Fruit fly (Drosophila melanogaster): ENCODE results near the gene CG2991.

Gene CG2991

DNA sequence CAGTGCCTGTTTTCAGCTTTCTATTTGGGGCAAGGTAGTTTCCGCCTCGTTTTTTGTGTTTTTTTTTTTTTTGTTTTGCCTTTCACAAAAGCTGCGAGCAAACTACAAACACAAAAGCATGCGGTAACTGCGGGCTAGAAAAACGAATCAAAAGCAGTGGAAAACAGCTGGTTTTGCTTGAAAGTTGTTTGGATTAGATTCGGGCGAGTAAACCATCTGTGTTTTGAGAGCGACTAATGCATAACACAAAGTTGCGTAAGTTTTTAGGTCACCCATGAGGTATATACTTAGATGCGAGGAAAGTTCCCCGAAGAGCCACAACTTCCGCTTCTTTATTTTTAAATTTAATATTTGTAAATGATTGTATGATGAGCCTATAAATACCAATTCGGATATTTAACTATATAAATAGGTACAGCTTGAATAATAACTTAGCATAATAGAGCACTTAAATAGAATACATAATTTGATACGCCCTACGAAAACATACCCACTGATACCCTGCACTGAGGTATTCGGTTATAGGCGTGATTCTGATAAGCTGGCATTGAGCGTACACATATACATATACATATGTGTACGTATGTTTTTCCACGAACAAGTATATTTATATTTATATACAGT, 15.5 kb downstream of the CG2991 start (continued):
- TF ChIP-seq ap (GFP tag; IDR thresholded peaks at IDR 0.05) (no peak), tap (tag; optimal IDR thresholded peaks at IDR 0.05) (no peak), CG4854 (GFP tag; optimal IDR thresholded peaks at IDR 0.05) (no peak), CG9817 (tag; optimal IDR thresholded peaks at IDR 0.05) (no peak), ssp (GFP tag; IDR thresholded peaks at IDR 0.05) (no peak), CG13894 (tag; optimal IDR thresholded peaks at IDR 0.05) (peak; percentile 21), CG12391 (tag; optimal IDR thresholded peaks at IDR 0.05) (peak; percentile 3), CG15269 (tag; optimal IDR thresholded peaks at IDR 0.05) (peak; percentile 73), Camta (GFP tag; optimal IDR thresholded peaks at IDR 0.05) (no peak), Lhr (GFP tag; optimal IDR thresholded peaks at IDR 0.05) (no peak), CG4360 (GFP tag; IDR thresholded peaks at IDR 0.05) (no peak), NK7.1 (GFP tag; optimal IDR thresholded peaks at IDR 0.05) (no peak), hbn (GFP tag; IDR thresholded peaks at IDR 0.05; ENCODE audit: partially characterized antibody) (no peak), row (GFP tag; IDR thresholded peaks at IDR 0.05) (peak; percentile 61), fd102C (GFP tag; optimal IDR thresholded peaks at IDR 0.05) (no peak), kay (GFP tag; optimal IDR thresholded peaks at IDR 0.05) (no peak), CG3847 (GFP tag; IDR thresholded peaks at IDR 0.05) (0 out of 2 replicates have a peak, but pooled peaks have one; percentile 19), MBD-R2 (GFP tag; IDR thresholded peaks at IDR 0.05) (no peak), Adf1 (GFP tag; IDR thresholded peaks at IDR 0.05) (no peak), MESR4 (GFP tag; optimal IDR thresholded peaks at IDR 0.05) (no peak), CG1647 (GFP tag; optimal IDR thresholded peaks at IDR 0.05) (no peak), CG17802 (tag; optimal IDR thresholded peaks at IDR 0.05) (no peak), Xrp1 (GFP tag; IDR thresholded peaks at IDR 0.05) (peak; percentile 49; the same call in 1 of the 2 replicates), CG31388 (GFP tag; optimal IDR thresholded peaks at IDR 0.05) (no peak), klu (GFP tag; IDR thresholded peaks at IDR 0.05) (no peak), ci (GFP tag; IDR thresholded peaks at IDR 0.05) (0 out of 3 replicates have a peak, but pooled peaks have one; percentile 47), pros (GFP tag; optimal IDR thresholded peaks at IDR 0.05) (no peak), btn (GFP tag; optimal IDR thresholded peaks at IDR 0.05) (no peak), CG7987 (GFP tag; optimal IDR thresholded peaks at IDR 0.05) (peak; percentile 91), slbo (GFP tag; IDR thresholded peaks at IDR 0.05) (peak; percentile 63), CG10654 (GFP tag; optimal IDR thresholded peaks at IDR 0.05) (no peak), ase (GFP tag; IDR thresholded peaks at IDR 0.05) (0 out of 3 replicates have a peak, but pooled peaks have one; percentile 17), ftz-f1 (GFP tag; optimal IDR thresholded peaks at IDR 0.05) (peak; percentile 9), CG5953 (GFP tag; IDR thresholded peaks at IDR 0.05) (no peak), onecut (GFP tag; IDR thresholded peaks at IDR 0.05) (no peak), Doc2 (GFP tag; IDR thresholded peaks at IDR 0.05) (no peak), CG8478 (optimal IDR thresholded peaks at IDR 0.05) (no peak), danr (GFP tag; IDR thresholded peaks at IDR 0.05) (peak; percentile 13; the same call in 1 of the 2 replicates), jumu (GFP tag; optimal IDR thresholded peaks at IDR 0.05) (no peak), sug (tag; optimal IDR thresholded peaks at IDR 0.05) (peak; percentile 55), Myb (GFP tag; optimal IDR thresholded peaks at IDR 0.05) (no peak), zen2 (GFP tag; IDR thresholded peaks at IDR 0.05; ENCODE audit: partially characterized antibody) (no peak), TFAM (GFP tag; optimal IDR thresholded peaks at IDR 0.05) (no peak), Hsf (GFP tag; optimal IDR thresholded peaks at IDR 0.05) (peak; percentile 9), CG1024 (GFP tag; IDR thresholded peaks at IDR 0.05) (0 out of 2 replicates have a peak, but pooled peaks have one; percentile 18), Fer3 (tag; optimal IDR thresholded peaks at IDR 0.05) (peak; percentile 52), Ada2b (GFP tag; IDR thresholded peaks at IDR 0.05) (peak; percentile 31; the same call in 1 of the 2 replicates), dati (GFP tag; IDR thresholded peaks at IDR 0.05) (no peak), CG2712 (tag; optimal IDR thresholded peaks at IDR 0.05) (peak; percentile 29), tgo (GFP tag; IDR thresholded peaks at IDR 0.05) (peak; percentile 26; the same call in 1 of the 3 replicates), CG17361 (GFP tag; IDR thresholded peaks at IDR 0.05) (peak; percentile 34; the same call in 1 of the 3 replicates)

Data from whole organism, embryonic.